Fruit fly (Drosophila melanogaster) whole organism, pupa: ENCODE data around the gene Top1.

Experiments used
- CG13204 ChIP-seq: fragments of 200-800 bp; sonication (Bioruptor generic); optimal IDR thresholded peaks from 2 replicates; lab custom pipeline; 2018; ENCODE audit warnings: missing biosample characterization, mild to moderate bottlenecking, missing genetic modification characterization, moderate library complexity
- CG34367 ChIP-seq: fragments of 200-800 bp; sonication (Bioruptor generic); optimal IDR thresholded peaks from 2 replicates; lab custom pipeline; 2018; ENCODE audit warnings: missing biosample characterization, mild to moderate bottlenecking, missing genetic modification characterization
- CG8159 ChIP-seq: fragments of 200-800 bp; sonication (Bioruptor generic); optimal IDR thresholded peaks from 3 replicates; lab custom pipeline; 2018; ENCODE audit warnings: missing biosample characterization, mild to moderate bottlenecking, missing genetic modification characterization, moderate library complexity
- Ets98B ChIP-seq: fragments of 200-800 bp; sonication (Bioruptor generic); IDR thresholded peaks from 2 replicates; pipeline ENCODE4 v1.3.6; 2022; ENCODE audit warnings: missing biosample characterization, missing genetic modification characterization
- Snoo ChIP-seq: fragments of 200-800 bp; sonication (Bioruptor generic); optimal IDR thresholded peaks from 3 replicates; lab custom pipeline; 2017; ENCODE audit warnings: missing biosample characterization, mild to moderate bottlenecking, missing genetic modification characterization, inconsistent platforms

dm6 chrX:15299927-15300740 is 19.1 kb upstream of the Top1 start:
- TF ChIP-seq CG34367 (no peak), Ets98B (no peak), CG13204 (GFP tag; lab: Kevin White, UChicago) (no peak), CG8159 (tag; lab: Kevin White, UChicago) (no peak), Snoo (tag; lab: Kevin White, UChicago) (no peak)
